Worm (Caenorhabditis elegans) whole organism, midembryonic: Measurements from ENCODE around the gene pho-7.

Experiments
- T22C8.4 ChIP-seq: fragments of 200-800 bp; sonication (Bioruptor generic); IDR thresholded peaks from 2 replicates; pipeline ENCODE4 v1.3.6; 2022; ENCODE audit warnings: missing genetic modification characterization, missing compliant biosample characterization
- cog-1 ChIP-seq: sonication (generic microtip); optimal IDR thresholded peaks from 2 replicates; lab custom pipeline; 2016; ENCODE audit warnings: missing genetic modification characterization, missing compliant biosample characterization
- flt-1 ChIP-seq: fragments of 200-800 bp; sonication (Bioruptor generic); IDR thresholded peaks from 2 replicates; pipeline ENCODE4 v1.3.6; 2022; ENCODE audit warnings: missing genetic modification characterization, missing compliant biosample characterization
- klf-2 ChIP-seq: fragments of 200-800 bp; sonication (Bioruptor generic); conservative IDR thresholded peaks from 2 replicates; pipeline ENCODE4 v1.3.6; 2022; ENCODE audit warnings: missing genetic modification reagents, missing genetic modification characterization, missing compliant biosample characterization
- med-1 ChIP-seq: sonication (generic microtip); optimal IDR thresholded peaks from 2 replicates; lab custom pipeline; 2017; ENCODE audit warnings: missing genetic modification characterization, mild to moderate bottlenecking, missing compliant biosample characterization, antibody characterized with exemption, missing genetic modification reagents; ENCODE audit not compliant: insufficient read depth
- ref-1 ChIP-seq: fragments of 200-800 bp; sonication (Bioruptor generic); conservative IDR thresholded peaks from 2 replicates; pipeline ENCODE4 v1.3.6; 2022; ENCODE audit warnings: missing genetic modification reagents, missing genetic modification characterization, missing compliant biosample characterization
- tab-1 ChIP-seq: fragments of 200-800 bp; sonication (Bioruptor generic); IDR thresholded peaks from 2 replicates; pipeline ENCODE4 v1.3.6; 2022; ENCODE audit warnings: missing genetic modification characterization, missing compliant biosample characterization
- ztf-23 ChIP-seq: fragments of 200-800 bp; sonication (Bioruptor generic); IDR thresholded peaks from 2 replicates; pipeline ENCODE4 v1.3.6; 2022; ENCODE audit warnings: missing genetic modification reagents, missing genetic modification characterization, missing compliant biosample characterization
- ztf-29 ChIP-seq: fragments of 200-800 bp; sonication (Bioruptor generic); IDR thresholded peaks from 2 replicates; pipeline ENCODE4 v1.3.6; 2022; ENCODE audit warnings: missing genetic modification reagents, missing genetic modification characterization, missing compliant biosample characterization

Gene pho-7

ce11 chrX:10900079-10900724, 41.0 kb downstream of the pho-7 start, which contains the start of gene suca-1:
suca-1 (minus strand) TSS chrX:10900114.
- peak; percentile 59; the same call in 1 of the 2 replicates for TF ChIP-seq flt-1 (GFP tag; lab: Robert Waterston, UW)
- TF ChIP-seq med-1: no peak
- TF ChIP-seq tab-1 (GFP tag; lab: Robert Waterston, UW): no peak
- no peak for TF ChIP-seq ztf-29 (GFP tag; lab: Robert Waterston, UW)

DNA sequence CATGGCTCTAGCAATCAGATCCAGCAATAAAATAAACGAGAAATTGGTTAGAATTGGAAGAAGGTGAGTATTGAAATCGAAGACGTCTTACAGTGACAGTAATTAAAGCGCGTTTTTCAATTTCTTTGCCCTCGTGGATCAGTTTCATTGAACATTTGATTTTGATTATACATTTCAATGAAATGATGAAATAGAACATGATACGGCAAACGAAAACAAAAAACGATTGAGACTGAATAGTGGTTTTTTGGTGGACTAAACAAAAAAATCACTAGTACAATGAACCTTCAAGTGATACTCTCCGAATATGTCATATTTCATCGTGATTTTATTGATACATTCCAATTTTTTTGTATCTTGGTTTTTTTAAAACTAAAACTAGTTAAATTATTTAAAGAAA, 44.7 kb downstream of the pho-7 start, which contains the start of gene haly-1:
haly-1 (minus strand) TSS at position 101 of the 400 bp plus-strand sequence.
- TF ChIP-seq tab-1 (GFP tag; lab: Robert Waterston, UW): no peak
- TF ChIP-seq ref-1 (GFP tag; lab: Robert Waterston, UW): no peak
- TF ChIP-seq T22C8.4 (GFP tag; lab: Robert Waterston, UW): no peak
- TF ChIP-seq ztf-23: no peak
- no peak for TF ChIP-seq cog-1 (tag; lab: Kevin White, UChicago)
- TF ChIP-seq klf-2 (GFP tag; lab: Robert Waterston, UW): no peak
- TF ChIP-seq flt-1 (GFP tag; lab: Robert Waterston, UW): no peak
- TF ChIP-seq ztf-29 (GFP tag; lab: Robert Waterston, UW): no peak
- no peak for TF ChIP-seq med-1

- TF ChIP-seq cog-1 (tag; lab: Kevin White, UChicago): no peak
- TF ChIP-seq ref-1 (GFP tag; lab: Robert Waterston, UW): no peak
- no peak for TF ChIP-seq tab-1 (GFP tag; lab: Robert Waterston, UW)
- TF ChIP-seq ztf-29 (GFP tag; lab: Robert Waterston, UW): no peak
- no peak for TF ChIP-seq ztf-23
- TF ChIP-seq klf-2 (GFP tag; lab: Robert Waterston, UW): no peak
- no peak for TF ChIP-seq T22C8.4 (GFP tag; lab: Robert Waterston, UW)
- no peak for TF ChIP-seq flt-1 (GFP tag; lab: Robert Waterston, UW)
- TF ChIP-seq med-1: no peak
These were observed 49.3 kb downstream of the pho-7 start, which contains the start of gene F47B10.3 for ce11 chrX:10891890-10892289. F47B10.3 (plus strand) TSS chrX:10892190.

DNA sequence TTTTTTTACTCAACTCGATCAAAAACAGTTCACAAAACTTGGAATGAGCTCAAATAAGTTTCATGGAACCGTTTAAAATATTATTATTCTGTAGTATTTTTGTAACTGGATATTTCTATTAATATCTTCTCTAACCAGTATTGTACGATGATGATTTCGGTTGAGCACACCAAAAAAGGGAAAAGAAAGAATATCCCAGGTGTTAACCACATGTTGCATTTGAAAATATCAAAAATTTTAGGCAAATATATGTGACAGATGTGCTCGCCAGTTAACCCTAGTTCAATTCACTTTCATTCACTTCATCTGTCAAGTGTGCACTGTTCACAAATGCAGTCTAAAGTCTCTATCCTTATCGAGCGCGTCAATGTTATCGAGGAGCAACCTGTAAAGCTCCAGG, 50.2 kb downstream of the pho-7 start, which contains the start of gene F47B10.4:
F47B10.4 (plus strand) TSS at position 301 of the 400 bp plus-strand sequence.
- TF ChIP-seq ref-1 (GFP tag; lab: Robert Waterston, UW): no peak
- no peak for TF ChIP-seq med-1
- TF ChIP-seq flt-1 (GFP tag; lab: Robert Waterston, UW): no peak
- TF ChIP-seq klf-2 (GFP tag; lab: Robert Waterston, UW): no peak
- no peak for TF ChIP-seq T22C8.4 (GFP tag; lab: Robert Waterston, UW)
- TF ChIP-seq ztf-29 (GFP tag; lab: Robert Waterston, UW): no peak
- TF ChIP-seq cog-1 (tag; lab: Kevin White, UChicago): no peak
- TF ChIP-seq tab-1 (GFP tag; lab: Robert Waterston, UW): no peak

DNA sequence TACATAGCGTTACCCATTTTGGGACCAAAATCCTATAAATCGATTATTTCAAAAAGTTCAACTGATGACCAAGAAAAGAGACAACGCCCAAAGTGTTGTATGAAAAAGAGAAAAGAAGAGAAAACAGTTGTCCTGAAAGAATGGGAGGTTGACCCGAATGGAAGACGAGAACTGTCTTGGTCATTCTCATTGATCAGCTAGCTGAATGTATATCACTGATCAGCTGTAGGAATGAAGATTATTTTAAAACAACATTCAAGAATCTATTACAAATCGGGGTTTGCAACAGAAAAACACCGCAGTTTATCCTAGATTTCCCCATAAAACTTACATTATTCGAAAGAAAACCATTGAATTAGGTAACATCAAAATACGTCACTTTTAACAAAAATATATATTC, 50.7 kb downstream of the pho-7 start, which contains the start of gene F47B10.5:
F47B10.5 (minus strand) TSS at position 101 of the 400 bp plus-strand sequence.
- no peak for TF ChIP-seq T22C8.4 (GFP tag; lab: Robert Waterston, UW)
- no peak for TF ChIP-seq med-1
- TF ChIP-seq ztf-23: no peak
- no peak for TF ChIP-seq tab-1 (GFP tag; lab: Robert Waterston, UW)
- no peak for TF ChIP-seq flt-1 (GFP tag; lab: Robert Waterston, UW)
- TF ChIP-seq klf-2 (GFP tag; lab: Robert Waterston, UW): no peak
- no peak for TF ChIP-seq cog-1 (tag; lab: Kevin White, UChicago)
- TF ChIP-seq ref-1 (GFP tag; lab: Robert Waterston, UW): no peak
- no peak for TF ChIP-seq ztf-29 (GFP tag; lab: Robert Waterston, UW)

ce11 chrX:10888201-10888600, 53.0 kb downstream of the pho-7 start, which contains the start of gene F47B10.6:
F47B10.6 (plus strand) TSS chrX:10888501.
- no peak for TF ChIP-seq tab-1 (GFP tag; lab: Robert Waterston, UW)
- no peak for TF ChIP-seq klf-2 (GFP tag; lab: Robert Waterston, UW)
- no peak for TF ChIP-seq ztf-23
- TF ChIP-seq T22C8.4 (GFP tag; lab: Robert Waterston, UW): no peak
